Fruit fly (Drosophila melanogaster) whole organism, embryonic: ENCODE data around the gene Nadsyn.

ENCODE experiments used
- BtbVII ChIP-seq: fragments of 200-800 bp; sonication (Bioruptor generic); optimal IDR thresholded peaks from 3 replicates; lab custom pipeline; 2017; ENCODE audit warnings: missing biosample characterization, mild to moderate bottlenecking, missing genetic modification characterization
- CG10462 ChIP-seq: fragments of 200-800 bp; sonication (Bioruptor generic); optimal IDR thresholded peaks from 2 replicates; lab custom pipeline; 2016; ENCODE audit warnings: missing biosample characterization, missing genetic modification characterization
- CG10565 ChIP-seq: fragments of 200-800 bp; sonication (Bioruptor generic); optimal IDR thresholded peaks from 3 replicates; lab custom pipeline; 2016; ENCODE audit warnings: missing biosample characterization, mild to moderate bottlenecking, missing genetic modification characterization
- CG10979 ChIP-seq: fragments of 200-800 bp; sonication (Bioruptor generic); optimal IDR thresholded peaks from 2 replicates; lab custom pipeline; 2018; ENCODE audit warnings: missing biosample characterization, mild to moderate bottlenecking, missing genetic modification characterization, moderate library complexity
- CG12391 ChIP-seq: fragments of 200-800 bp; sonication (Bioruptor generic); optimal IDR thresholded peaks from 3 replicates; lab custom pipeline; 2018; ENCODE audit warnings: missing biosample characterization, mild to moderate bottlenecking, missing genetic modification characterization, moderate library complexity
- CG13775 ChIP-seq: fragments of 200-800 bp; sonication (Bioruptor generic); optimal IDR thresholded peaks from 3 replicates; lab custom pipeline; 2017; ENCODE audit warnings: missing biosample characterization, mild to moderate bottlenecking, missing genetic modification characterization
- CG15073 ChIP-seq: fragments of 200-800 bp; sonication (Bioruptor generic); optimal IDR thresholded peaks from 2 replicates; lab custom pipeline; 2016; ENCODE audit warnings: missing biosample characterization, missing genetic modification characterization
- CG15479 ChIP-seq: fragments of 200-800 bp; sonication (Bioruptor generic); optimal IDR thresholded peaks from 3 replicates; lab custom pipeline; 2019; ENCODE audit warnings: missing biosample characterization, mild to moderate bottlenecking, missing genetic modification characterization, moderate library complexity
- CG17568 ChIP-seq: fragments of 200-800 bp; sonication (Bioruptor generic); optimal IDR thresholded peaks from 2 replicates; lab custom pipeline; 2018; ENCODE audit warnings: missing biosample characterization, mild to moderate bottlenecking, missing genetic modification characterization, moderate library complexity
- CG2202 ChIP-seq: fragments of 200-800 bp; sonication (Bioruptor generic); optimal IDR thresholded peaks from 2 replicates; lab custom pipeline; 2018; ENCODE audit warnings: missing biosample characterization, mild to moderate bottlenecking, missing genetic modification characterization
- CG30403 ChIP-seq: fragments of 200-800 bp; sonication (Bioruptor generic); optimal IDR thresholded peaks from 3 replicates; lab custom pipeline; 2016; ENCODE audit warnings: missing biosample characterization, missing genetic modification characterization
- CG31224 ChIP-seq: fragments of 200-800 bp; sonication (Bioruptor generic); IDR thresholded peaks from 2 replicates; pipeline ENCODE4 v1.3.6; 2022; ENCODE audit warnings: missing biosample characterization, missing genetic modification characterization
- CG31441 ChIP-seq: fragments of 200-800 bp; sonication (Bioruptor generic); IDR thresholded peaks from 2 replicates; pipeline ENCODE4 v1.3.6; 2022; ENCODE audit warnings: missing biosample characterization, missing genetic modification characterization
- CG34224 ChIP-seq: fragments of 200-800 bp; sonication (Bioruptor generic); IDR thresholded peaks from 3 replicates; pipeline ENCODE4 v1.3.6; 2022; ENCODE audit warnings: missing biosample characterization, missing genetic modification characterization; ENCODE audit not compliant: partially characterized antibody
- CG34422 ChIP-seq: fragments of 200-800 bp; sonication (Bioruptor generic); IDR thresholded peaks from 3 replicates; pipeline ENCODE4 v1.3.6; 2022; ENCODE audit warnings: missing biosample characterization, missing genetic modification characterization
- CG4617 ChIP-seq: fragments of 200-800 bp; sonication (Bioruptor generic); optimal IDR thresholded peaks from 3 replicates; lab custom pipeline; 2016; ENCODE audit warnings: missing biosample characterization, missing genetic modification characterization, borderline replicate concordance
- CG4707 ChIP-seq: fragments of 200-800 bp; sonication (Bioruptor generic); optimal IDR thresholded peaks from 2 replicates; lab custom pipeline; 2018; ENCODE audit warnings: missing biosample characterization, mild to moderate bottlenecking, missing genetic modification characterization, moderate library complexity
- CG7271 ChIP-seq: fragments of 200-800 bp; sonication (Bioruptor generic); optimal IDR thresholded peaks from 2 replicates; lab custom pipeline; 2018; ENCODE audit warnings: missing biosample characterization, mild to moderate bottlenecking, missing genetic modification characterization, moderate library complexity
- CG7357 ChIP-seq: fragments of 200-800 bp; sonication (Bioruptor generic); IDR thresholded peaks from 3 replicates; pipeline ENCODE4 v1.3.6; 2022; ENCODE audit warnings: missing biosample characterization, missing genetic modification characterization
- CG7839 ChIP-seq: fragments of 200-800 bp; sonication (Bioruptor generic); optimal IDR thresholded peaks from 3 replicates; lab custom pipeline; 2018; ENCODE audit warnings: missing biosample characterization, mild to moderate bottlenecking, missing genetic modification characterization, moderate library complexity
- CG7928 ChIP-seq: fragments of 200-800 bp; sonication (Bioruptor generic); optimal IDR thresholded peaks from 2 replicates; lab custom pipeline; 2017; ENCODE audit warnings: missing biosample characterization, mild to moderate bottlenecking, missing genetic modification characterization
- CG8089 ChIP-seq: fragments of 200-800 bp; sonication (Bioruptor generic); optimal IDR thresholded peaks from 3 replicates; lab custom pipeline; 2016; ENCODE audit warnings: missing biosample characterization, missing genetic modification characterization
- CG9609 ChIP-seq: fragments of 200-800 bp; sonication (Bioruptor generic); optimal IDR thresholded peaks from 3 replicates; lab custom pipeline; 2016; ENCODE audit warnings: missing biosample characterization, missing genetic modification characterization
- CG9797 ChIP-seq: fragments of 200-800 bp; sonication (Bioruptor generic); optimal IDR thresholded peaks from 3 replicates; lab custom pipeline; 2018; ENCODE audit warnings: missing biosample characterization, mild to moderate bottlenecking, missing genetic modification characterization
- CTCF ChIP-seq: fragments of 200-800 bp; sonication (Bioruptor generic); optimal IDR thresholded peaks from 2 replicates; lab custom pipeline; 2017; ENCODE audit warnings: missing biosample characterization, mild to moderate bottlenecking, missing genetic modification characterization, moderate library complexity
- Chrac-16 ChIP-seq: fragments of 200-800 bp; sonication (Bioruptor generic); optimal IDR thresholded peaks from 3 replicates; lab custom pipeline; 2016; ENCODE audit warnings: missing biosample characterization, missing genetic modification characterization
- CoRest ChIP-seq: fragments of 200-800 bp; sonication (Bioruptor generic); optimal IDR thresholded peaks from 3 replicates; lab custom pipeline; 2018; ENCODE audit warnings: missing biosample characterization, mild to moderate bottlenecking, missing genetic modification characterization, moderate library complexity
- Fer2 ChIP-seq: fragments of 200-800 bp; sonication (Bioruptor generic); optimal IDR thresholded peaks from 2 replicates; lab custom pipeline; 2018; ENCODE audit warnings: missing biosample characterization, mild to moderate bottlenecking, missing genetic modification characterization, moderate library complexity
- HLHmδ ChIP-seq: fragments of 200-800 bp; sonication (Bioruptor generic); optimal IDR thresholded peaks from 2 replicates; lab custom pipeline; 2018; ENCODE audit warnings: missing biosample characterization, mild to moderate bottlenecking, missing genetic modification characterization, moderate library complexity
- HmgD ChIP-seq: fragments of 200-800 bp; sonication (Bioruptor generic); optimal IDR thresholded peaks from 3 replicates; lab custom pipeline; 2016; ENCODE audit warnings: missing biosample characterization, missing genetic modification characterization
- Hr3 ChIP-seq: fragments of 200-800 bp; sonication (Bioruptor generic); optimal IDR thresholded peaks from 3 replicates; lab custom pipeline; 2016; ENCODE audit warnings: missing biosample characterization, missing genetic modification characterization
- Hr78 ChIP-seq, 2 experiments: fragments of 200-800 bp in 1 of 2; fragments of >200 bp in 1 of 2; sonication (Bioruptor generic) in 1 of 2; optimal IDR thresholded peaks; 2 replicates each; lab custom pipeline; 2017 to 2019; ENCODE audit warnings: missing biosample characterization in 2 of 2, missing genetic modification characterization in 2 of 2, mild to moderate bottlenecking in 1 of 2, moderate library complexity in 1 of 2
- Lhr ChIP-seq: fragments of 200-800 bp; sonication (Bioruptor generic); optimal IDR thresholded peaks from 3 replicates; lab custom pipeline; 2017; ENCODE audit warnings: mild to moderate bottlenecking, missing biosample characterization, missing genetic modification reagents, missing genetic modification characterization
- NC2β ChIP-seq: fragments of 200-800 bp; sonication (Bioruptor generic); optimal IDR thresholded peaks from 2 replicates; lab custom pipeline; 2016; ENCODE audit warnings: missing biosample characterization, missing genetic modification characterization
- NfI ChIP-seq: fragments of 200-800 bp; sonication (Bioruptor generic); optimal IDR thresholded peaks from 3 replicates; lab custom pipeline; 2018; ENCODE audit warnings: missing biosample characterization, mild to moderate bottlenecking, missing genetic modification characterization, moderate library complexity
- Poxn ChIP-seq: fragments of 200-800 bp; sonication (Bioruptor generic); IDR thresholded peaks from 2 replicates; pipeline ENCODE4 v1.3.6; 2022; ENCODE audit warnings: missing biosample characterization, missing genetic modification characterization
- Side ChIP-seq: fragments of 200-800 bp; sonication (Bioruptor generic); optimal IDR thresholded peaks from 2 replicates; lab custom pipeline; 2016; ENCODE audit warnings: missing biosample characterization, missing genetic modification characterization
- Sox100B ChIP-seq: fragments of 200-800 bp; sonication (Bioruptor generic); optimal IDR thresholded peaks from 3 replicates; lab custom pipeline; 2018; ENCODE audit warnings: missing biosample characterization, mild to moderate bottlenecking, missing genetic modification characterization
- al ChIP-seq: fragments of 200-800 bp; sonication (Bioruptor generic); IDR thresholded peaks from 2 replicates; pipeline ENCODE4 v1.3.6; 2022; ENCODE audit warnings: missing biosample characterization, missing genetic modification characterization
- ase ChIP-seq: fragments of 200-800 bp; sonication (Bioruptor generic); IDR thresholded peaks from 3 replicates; pipeline ENCODE4 v1.3.6; 2022; ENCODE audit warnings: missing biosample characterization, missing genetic modification characterization
- bigmax ChIP-seq: fragments of 200-800 bp; sonication (Bioruptor generic); optimal IDR thresholded peaks from 2 replicates; lab custom pipeline; 2018; ENCODE audit warnings: missing biosample characterization, mild to moderate bottlenecking, missing genetic modification characterization
- hkb ChIP-seq, 2 experiments: fragments of 200-800 bp in 1 of 2; fragments of >200 bp in 1 of 2; sonication (Bioruptor generic) in 1 of 2; IDR thresholded peaks in 1 of 2; optimal IDR thresholded peaks in 1 of 2; 2 replicates each; pipeline versions ENCODE4 v1.3.6 to Lab custom; 2017 to 2022; ENCODE audit warnings: missing biosample characterization in 1 of 2, missing genetic modification characterization in 1 of 2
- nom ChIP-seq: fragments of 200-800 bp; sonication (Bioruptor generic); optimal IDR thresholded peaks from 2 replicates; lab custom pipeline; 2017; ENCODE audit warnings: missing biosample characterization, missing genetic modification characterization, mild to moderate bottlenecking, moderate library complexity, missing genetic modification reagents
- onecut ChIP-seq: fragments of 200-800 bp; sonication (Bioruptor generic); IDR thresholded peaks from 2 replicates; pipeline ENCODE4 v1.3.6; 2022; ENCODE audit warnings: missing biosample characterization, missing genetic modification characterization
- prd ChIP-seq, 3 experiments: fragments of >200 bp in 2 of 3; fragments of 200-800 bp in 1 of 3; sonication (Bioruptor generic) in 1 of 3; optimal IDR thresholded peaks in 2 of 3; IDR thresholded peaks in 1 of 3; 2 replicates in 2 of 3; 3 replicates in 1 of 3; pipeline versions ENCODE4 v1.3.6 to Lab custom; 2017 to 2022; ENCODE audit warnings: missing biosample characterization in 1 of 3, missing genetic modification characterization in 1 of 3
- ro ChIP-seq: fragments of 200-800 bp; sonication (Bioruptor generic); IDR thresholded peaks from 2 replicates; pipeline ENCODE4 v1.3.6; 2022; ENCODE audit warnings: missing biosample characterization, missing genetic modification characterization
- sqz ChIP-seq: fragments of 200-800 bp; sonication (Bioruptor generic); optimal IDR thresholded peaks from 3 replicates; lab custom pipeline; 2018; ENCODE audit warnings: missing biosample characterization, mild to moderate bottlenecking, missing genetic modification characterization
- sug ChIP-seq: fragments of 200-800 bp; optimal IDR thresholded peaks from 2 replicates; lab custom pipeline; 2019; ENCODE audit warnings: missing biosample characterization, mild to moderate bottlenecking, missing genetic modification characterization, moderate library complexity

The Nadsyn gene

DNA sequence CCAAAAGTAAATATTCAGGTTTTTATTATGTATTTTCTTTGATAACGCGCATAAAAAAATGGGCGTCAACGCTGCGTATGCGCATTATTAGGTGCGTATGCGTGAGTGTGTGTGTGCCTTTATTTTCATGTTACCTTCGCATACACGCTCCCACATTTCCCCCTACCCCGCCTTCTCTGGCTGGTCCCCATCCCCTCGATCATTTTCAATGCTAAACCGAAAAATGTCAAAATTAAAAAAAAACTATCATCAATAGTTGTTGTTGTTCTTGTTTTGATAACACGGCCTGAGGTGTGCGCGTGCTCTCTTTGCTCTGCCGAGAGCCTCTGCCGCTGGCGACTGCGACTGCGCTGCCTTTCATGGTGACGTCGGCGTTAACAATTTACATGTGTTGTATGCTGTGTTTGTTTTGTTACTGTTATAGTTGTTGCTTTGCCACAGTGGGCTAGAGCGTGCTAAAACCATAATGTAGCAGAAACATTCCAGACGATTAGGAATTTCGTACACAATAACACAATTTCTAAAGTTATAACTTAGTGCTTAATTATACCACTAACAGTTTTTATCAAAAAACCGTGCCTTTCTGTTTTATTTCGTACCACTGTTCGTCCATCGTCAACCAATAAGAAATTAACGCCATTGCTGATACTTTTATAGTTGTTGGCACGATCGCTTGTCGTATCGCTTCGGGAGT is 77.9 kb downstream of the Nadsyn start (continued):
- TF ChIP-seq CG10979 (tag; lab: Kevin White, UChicago) (peak; percentile 98), hkb (optimal IDR thresholded peaks at IDR 0.05; lab: Kevin White, UChicago) (no peak), hkb (GFP tag; IDR thresholded peaks at IDR 0.05; lab: Robert Waterston, UW) (peak; percentile 99), HLHmδ (GFP tag; lab: Kevin White, UChicago) (no peak), Hr78 (GFP tag; optimal IDR thresholded peaks at IDR 0.05; lab: Kevin White, UChicago) (peak in 1 of 2 experiments; percentile 91), nom (GFP tag; lab: Kevin White, UChicago) (peak; percentile 95), NfI (GFP tag; lab: Kevin White, UChicago) (peak; percentile 99), Lhr (peak; percentile 95), CG7839 (tag; lab: Kevin White, UChicago) (peak; percentile 99), CG2202 (peak; percentile 97), onecut (GFP tag; lab: Robert Waterston, UW) (peak; percentile 98), CG10462 (GFP tag; lab: Kevin White, UChicago) (peak; percentile 98), prd (optimal IDR thresholded peaks at IDR 0.05; lab: Kevin White, UChicago) (no peak), prd (GFP tag; IDR thresholded peaks at IDR 0.05; lab: Robert Waterston, UW) (peak; percentile 99), CG34224 (peak; percentile 46; the same call in 1 of the 3 replicates), CG34422 (GFP tag; lab: Robert Waterston, UW) (peak; percentile 99), Chrac-16 (peak; percentile 98), CG13775 (peak; percentile 95), CG31441 (GFP tag; lab: Robert Waterston, UW) (peak; percentile 93), CG8089 (GFP tag; lab: Kevin White, UChicago) (peak; percentile 99), CG7357 (GFP tag; lab: Robert Waterston, UW) (peak; percentile 96), Sox100B (GFP tag; lab: Kevin White, UChicago) (peak; percentile 98), CG12391 (peak; percentile 99), CG9797 (GFP tag; lab: Kevin White, UChicago) (peak; percentile 58), ro (GFP tag; lab: Robert Waterston, UW) (peak; percentile 96), al (peak; percentile 98), Hr3 (GFP tag; lab: Kevin White, UChicago) (peak; percentile 97), Side (peak; percentile 99), CTCF (GFP tag; lab: Kevin White, UChicago) (peak; percentile 77), sug (tag; lab: Kevin White, UChicago) (peak; percentile 95), CG4617 (peak; percentile 97), CG17568 (GFP tag; lab: Kevin White, UChicago) (peak; percentile 98), CG30403 (GFP tag; lab: Kevin White, UChicago) (peak; percentile 98), CoRest (tag; lab: Kevin White, UChicago) (peak; percentile 98), CG15479 (GFP tag; lab: Kevin White, UChicago) (peak; percentile 28), bigmax (GFP tag; lab: Kevin White, UChicago) (peak; percentile 77), CG4707 (GFP tag; lab: Kevin White, UChicago) (peak; percentile 98), NC2β (GFP tag; lab: Kevin White, UChicago) (peak; percentile 98), HmgD (peak; percentile 98), Fer2 (tag; lab: Kevin White, UChicago) (peak; percentile 95), CG31224 (GFP tag; lab: Robert Waterston, UW) (peak; percentile 96), BtbVII (peak; percentile 98), CG10565 (GFP tag; lab: Kevin White, UChicago) (peak; percentile 96), Poxn (GFP tag; lab: Robert Waterston, UW) (peak; percentile 94), CG9609 (GFP tag; lab: Kevin White, UChicago) (peak; percentile 99), ase (GFP tag; lab: Robert Waterston, UW) (peak; percentile 99), sqz (GFP tag; lab: Kevin White, UChicago) (peak; percentile 94), CG15073 (GFP tag; lab: Kevin White, UChicago) (peak; percentile 87), CG7928 (GFP tag; lab: Kevin White, UChicago) (peak; percentile 82), CG7271 (tag; lab: Kevin White, UChicago) (peak; percentile 94)
